Fruit fly (Drosophila melanogaster) whole organism, embryonic: Measurements from ENCODE around the gene CG14419.

Source experiments
- Aef1 ChIP-seq: fragments of 200-800 bp; sonication (Bioruptor generic); IDR thresholded peaks from 3 replicates; pipeline ENCODE4 v1.3.6; 2022; ENCODE audit warnings: missing biosample characterization, missing genetic modification characterization
- CG13624 ChIP-seq: fragments of 200-800 bp; sonication (Bioruptor generic); optimal IDR thresholded peaks from 2 replicates; lab custom pipeline; 2016; ENCODE audit warnings: missing biosample characterization, missing genetic modification characterization
- CkIIα-i1 ChIP-seq: fragments of 200-800 bp; sonication (Bioruptor generic); IDR thresholded peaks from 2 replicates; pipeline ENCODE4 v1.3.6; 2022; ENCODE audit warnings: missing biosample characterization, missing genetic modification characterization
- HLHmδ ChIP-seq: fragments of 200-800 bp; sonication (Bioruptor generic); optimal IDR thresholded peaks from 2 replicates; lab custom pipeline; 2018; ENCODE audit warnings: missing biosample characterization, mild to moderate bottlenecking, missing genetic modification characterization, moderate library complexity
- HmgZ ChIP-seq: fragments of 200-800 bp; sonication (Bioruptor generic); optimal IDR thresholded peaks from 2 replicates; lab custom pipeline; 2018; ENCODE audit warnings: missing biosample characterization, mild to moderate bottlenecking, missing genetic modification characterization
- Hmr ChIP-seq: fragments of 200-800 bp; sonication (Bioruptor generic); optimal IDR thresholded peaks from 3 replicates; lab custom pipeline; 2017; ENCODE audit warnings: mild to moderate bottlenecking, missing biosample characterization, missing genetic modification reagents, missing genetic modification characterization
- bowl ChIP-seq: fragments of 200-800 bp; sonication (Bioruptor generic); IDR thresholded peaks from 2 replicates; pipeline ENCODE4 v1.3.6; 2022; ENCODE audit warnings: missing biosample characterization, missing genetic modification characterization
- grn ChIP-seq: fragments of 200-800 bp; sonication (Bioruptor generic); optimal IDR thresholded peaks from 3 replicates; lab custom pipeline; 2017; ENCODE audit warnings: missing biosample characterization, missing genetic modification characterization
- pfk ChIP-seq: fragments of 200-800 bp; sonication (Bioruptor generic); optimal IDR thresholded peaks from 2 replicates; lab custom pipeline; 2018; ENCODE audit warnings: missing biosample characterization, mild to moderate bottlenecking, missing genetic modification characterization, moderate library complexity
- trh ChIP-seq: fragments of 200-800 bp; sonication (Bioruptor generic); optimal IDR thresholded peaks from 2 replicates; lab custom pipeline; 2016; ENCODE audit warnings: missing biosample characterization, missing genetic modification characterization

DNA sequence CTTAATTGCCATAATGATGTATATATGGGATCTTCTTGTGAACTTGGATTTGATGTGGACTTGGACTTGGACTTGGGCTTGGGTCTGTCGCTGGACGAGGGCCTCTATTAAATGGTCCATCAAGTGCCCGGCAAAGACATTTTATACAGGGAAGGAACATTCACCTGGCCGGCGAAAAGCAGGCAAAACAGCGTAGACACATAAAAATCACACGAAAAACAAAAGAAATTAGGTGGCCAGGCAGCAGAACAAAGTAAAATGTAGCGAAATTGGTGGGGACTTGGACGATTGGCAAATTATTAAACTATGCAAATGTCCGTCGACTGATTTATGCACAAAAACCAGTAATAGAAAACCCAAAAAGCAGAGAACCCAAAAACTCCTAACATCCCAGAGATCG is 41.4 kb upstream of the CG14419 start, which contains the start of gene CG14424:
- TF ChIP-seq CkIIα-i1 (GFP tag; lab: Robert Waterston, UW) (no peak), Hmr (GFP tag; lab: Kevin White, UChicago) (no peak), HmgZ (tag; lab: Kevin White, UChicago) (no peak), pfk (GFP tag; lab: Kevin White, UChicago) (no peak), trh (no peak), bowl (GFP tag; lab: Robert Waterston, UW) (no peak), Aef1 (GFP tag; lab: Robert Waterston, UW) (no peak), HLHmδ (GFP tag; lab: Kevin White, UChicago) (no peak), grn (GFP tag; lab: Kevin White, UChicago) (no peak), CG13624 (GFP tag; lab: Kevin White, UChicago) (no peak)
